Fruit fly (Drosophila melanogaster) whole organism, wandering third instar larva: Measurements from ENCODE around the gene solo.

Experiments
- Abd-B ChIP-seq: fragments of >200 bp; optimal IDR thresholded peaks from 2 replicates; lab custom pipeline; 2017; ENCODE audit warnings: missing biosample characterization, missing genetic modification characterization
- CG32264 ChIP-seq: fragments of 200-800 bp; sonication (Bioruptor generic); optimal IDR thresholded peaks from 2 replicates; lab custom pipeline; 2016; ENCODE audit warnings: missing biosample characterization, missing genetic modification characterization
- CG9705 ChIP-seq: fragments of 200-800 bp; sonication (Bioruptor generic); optimal IDR thresholded peaks from 2 replicates; lab custom pipeline; 2018; ENCODE audit warnings: missing biosample characterization, mild to moderate bottlenecking, missing genetic modification characterization
- CrebA ChIP-seq: fragments of 200-800 bp; sonication (Bioruptor generic); optimal IDR thresholded peaks from 2 replicates; lab custom pipeline; 2016; ENCODE audit warnings: missing biosample characterization, mild to moderate bottlenecking, missing genetic modification characterization, borderline replicate concordance
- Dfd ChIP-seq: fragments of >200 bp; optimal IDR thresholded peaks from 2 replicates; lab custom pipeline; 2017; ENCODE audit warnings: missing biosample characterization, missing genetic modification characterization
- Dif ChIP-seq: fragments of 200-275, 200-300 bp; sonication (Bioruptor generic); optimal IDR thresholded peaks from 2 replicates; lab custom pipeline; 2018; ENCODE audit warnings: missing biosample characterization, missing genetic modification characterization; ENCODE audit not compliant: partially characterized antibody
- GATAd ChIP-seq: sonication (Bioruptor generic); optimal IDR thresholded peaks from 2 replicates; lab custom pipeline; 2016; ENCODE audit warnings: missing biosample characterization, missing genetic modification characterization
- HLH106 ChIP-seq: fragments of 200-800 bp; optimal IDR thresholded peaks from 3 replicates; lab custom pipeline; 2019; ENCODE audit warnings: missing biosample characterization, mild to moderate bottlenecking, missing genetic modification characterization, moderate library complexity
- Hnf4 ChIP-seq: fragments of 200-800 bp; sonication (Bioruptor generic); optimal IDR thresholded peaks from 2 replicates; lab custom pipeline; 2016; ENCODE audit warnings: missing biosample characterization, mild to moderate bottlenecking, missing genetic modification characterization
- Hr78 ChIP-seq: fragments of >200 bp; optimal IDR thresholded peaks from 2 replicates; lab custom pipeline; 2017; ENCODE audit warnings: missing biosample characterization, missing genetic modification characterization
- Hr83 ChIP-seq: fragments of 200-300 bp; sonication (Bioruptor generic); optimal IDR thresholded peaks from 2 replicates; lab custom pipeline; 2016; ENCODE audit warnings: missing biosample characterization, mild to moderate bottlenecking, missing genetic modification characterization, moderate library complexity; ENCODE audit not compliant: poor library complexity, severe bottlenecking
- Jra ChIP-seq: sonication (Bioruptor generic); optimal IDR thresholded peaks from 2 replicates; lab custom pipeline; 2016; ENCODE audit warnings: missing biosample characterization, missing genetic modification characterization
- Mio ChIP-seq: sonication (Bioruptor generic); optimal IDR thresholded peaks from 2 replicates; lab custom pipeline; 2016; ENCODE audit warnings: missing biosample characterization, missing genetic modification characterization
- Myc ChIP-seq: fragments of >200 bp; optimal IDR thresholded peaks from 2 replicates; lab custom pipeline; 2017
- N ChIP-seq: fragments of >200 bp; optimal IDR thresholded peaks from 2 replicates; lab custom pipeline; 2018; ENCODE audit warnings: missing biosample characterization, missing external identifiers, missing genetic modification characterization
- OdsH ChIP-seq: fragments of 200-800 bp; sonication (Bioruptor generic); optimal IDR thresholded peaks from 2 replicates; lab custom pipeline; 2016; ENCODE audit warnings: missing biosample characterization, mild to moderate bottlenecking, missing genetic modification characterization
- Rel ChIP-seq, 2 experiments: fragments of 200-800 bp; sonication (Bioruptor generic) in 1 of 2; optimal IDR thresholded peaks; 2 replicates in 1 of 2; 3 replicates in 1 of 2; lab custom pipeline; 2016 to 2019; ENCODE audit warnings: mild to moderate bottlenecking in 2 of 2, missing biosample characterization in 2 of 2, missing genetic modification characterization in 2 of 2, moderate library complexity in 1 of 2
- Sp1 ChIP-seq: fragments of 200-800 bp; sonication (Bioruptor generic); optimal IDR thresholded peaks from 3 replicates; lab custom pipeline; 2019; ENCODE audit warnings: missing biosample characterization, mild to moderate bottlenecking, missing genetic modification characterization, moderate library complexity
- Vsx2 ChIP-seq: fragments of 200-300, 225-300 bp; sonication (Bioruptor generic); optimal IDR thresholded peaks from 2 replicates; lab custom pipeline; 2018; ENCODE audit warnings: missing biosample characterization, missing genetic modification characterization; ENCODE audit not compliant: partially characterized antibody
- br ChIP-seq: fragments of 200-800 bp; sonication (Bioruptor generic); optimal IDR thresholded peaks from 2 replicates; lab custom pipeline; 2016; ENCODE audit warnings: missing biosample characterization, missing genetic modification characterization
- brk ChIP-seq: fragments of 200-800 bp; sonication (Bioruptor generic); optimal IDR thresholded peaks from 2 replicates; lab custom pipeline; 2016; ENCODE audit warnings: missing biosample characterization, mild to moderate bottlenecking, missing genetic modification characterization
- dl ChIP-seq, 2 experiments: fragments of 175-275, 200-275 bp in 1 of 2; fragments of 200-275 bp in 1 of 2; sonication (Bioruptor generic); optimal IDR thresholded peaks; lab custom pipeline; 2018; ENCODE audit warnings: mild to moderate bottlenecking in 2 of 2, missing biosample characterization in 2 of 2, missing genetic modification characterization in 2 of 2, moderate library complexity in 2 of 2; ENCODE audit not compliant: partially characterized antibody in 2 of 2, insufficient read depth in 1 of 2
- dmrt93B ChIP-seq: fragments of 200-800 bp; sonication (Bioruptor generic); optimal IDR thresholded peaks from 2 replicates; lab custom pipeline; 2018; ENCODE audit warnings: missing biosample characterization, mild to moderate bottlenecking, missing genetic modification characterization
- dsf ChIP-seq: sonication (Bioruptor generic); optimal IDR thresholded peaks from 2 replicates; lab custom pipeline; 2016; ENCODE audit warnings: missing biosample characterization, missing genetic modification characterization, borderline replicate concordance
- ey ChIP-seq: fragments of 200-800 bp; sonication (Bioruptor generic); optimal IDR thresholded peaks from 2 replicates; lab custom pipeline; 2016; ENCODE audit warnings: missing biosample characterization, missing genetic modification characterization
- foxo ChIP-seq, 2 experiments: fragments of 200-800 bp; sonication (Bioruptor generic); optimal IDR thresholded peaks; 2 replicates in 1 of 2; 3 replicates in 1 of 2; lab custom pipeline; 2016 to 2017; ENCODE audit warnings: missing biosample characterization in 2 of 2, missing genetic modification characterization in 2 of 2
- fru ChIP-seq: fragments of 200-800 bp; sonication (Bioruptor generic); optimal IDR thresholded peaks from 3 replicates; lab custom pipeline; 2016; ENCODE audit warnings: missing biosample characterization, mild to moderate bottlenecking, missing genetic modification characterization
- h ChIP-seq: fragments of 200-800 bp; sonication (Bioruptor generic); optimal IDR thresholded peaks from 3 replicates; lab custom pipeline; 2016; ENCODE audit warnings: missing biosample characterization, mild to moderate bottlenecking, missing genetic modification characterization
- jim ChIP-seq: fragments of 175-275, 200-325 bp; sonication (Bioruptor generic); optimal IDR thresholded peaks from 2 replicates; lab custom pipeline; 2016; ENCODE audit warnings: missing biosample characterization, mild to moderate bottlenecking, missing genetic modification characterization
- lola ChIP-seq: fragments of >200 bp; optimal IDR thresholded peaks from 2 replicates; lab custom pipeline; 2017; ENCODE audit warnings: missing biosample characterization, missing genetic modification characterization
- pan ChIP-seq: fragments of >200 bp; optimal IDR thresholded peaks from 2 replicates; lab custom pipeline; 2017
- psq ChIP-seq: fragments of 200-800 bp; sonication (Bioruptor generic); optimal IDR thresholded peaks from 3 replicates; lab custom pipeline; 2017; ENCODE audit warnings: missing biosample characterization, mild to moderate bottlenecking, missing genetic modification characterization, moderate library complexity
- rgr ChIP-seq: fragments of 200-800 bp; sonication (Bioruptor generic); optimal IDR thresholded peaks from 3 replicates; lab custom pipeline; 2016; ENCODE audit warnings: missing biosample characterization, mild to moderate bottlenecking, missing genetic modification characterization
- sage ChIP-seq: fragments of 200-800 bp; sonication (Bioruptor generic); optimal IDR thresholded peaks from 2 replicates; lab custom pipeline; 2016; ENCODE audit warnings: missing biosample characterization, mild to moderate bottlenecking, missing genetic modification characterization
- sv ChIP-seq: fragments of 200-800 bp; sonication (Bioruptor generic); optimal IDR thresholded peaks from 3 replicates; lab custom pipeline; 2016; ENCODE audit warnings: missing biosample characterization, missing genetic modification characterization
- tai ChIP-seq: sonication (Bioruptor generic); optimal IDR thresholded peaks from 2 replicates; lab custom pipeline; 2016; ENCODE audit warnings: missing biosample characterization, missing genetic modification characterization
- usp ChIP-seq: fragments of >200 bp; optimal IDR thresholded peaks from 2 replicates; lab custom pipeline; 2017; ENCODE audit warnings: missing biosample characterization, missing genetic modification characterization
- woc ChIP-seq: sonication (Bioruptor generic); optimal IDR thresholded peaks from 2 replicates; lab custom pipeline; 2016; ENCODE audit warnings: missing biosample characterization, mild to moderate bottlenecking, missing genetic modification characterization

solo gene

dm6 chr2L:15031650-15032049 lies 29.8 kb upstream of the solo start, which contains the start of gene CG31832:
Gene CG31832, minus strand, starts transcription at chr2L:15031750.
- TF ChIP-seq sage (no peak), h (GFP tag; lab: Kevin White, UChicago) (no peak), pan (lab: Kevin White, UChicago) (no peak), dsf (GFP tag; lab: Kevin White, UChicago) (no peak), foxo (GFP tag; optimal IDR thresholded peaks at IDR 0.05; lab: Kevin White, UChicago) (no peak)

- TF ChIP-seq Sp1 (GFP tag; lab: Kevin White, UChicago) = no peak
- no peak for TF ChIP-seq CrebA (GFP tag; lab: Kevin White, UChicago)
- TF ChIP-seq Jra = no peak
- no peak for TF ChIP-seq foxo (GFP tag; optimal IDR thresholded peaks at IDR 0.05; lab: Kevin White, UChicago)
- TF ChIP-seq Dif (GFP tag; lab: Kevin White, UChicago) = no peak
- no peak for TF ChIP-seq Hr78 (GFP tag; lab: Kevin White, UChicago)
- no peak for TF ChIP-seq dmrt93B
- no peak for TF ChIP-seq dsf (GFP tag; lab: Kevin White, UChicago)
- no peak for TF ChIP-seq ey
- no peak for TF ChIP-seq OdsH (GFP tag; lab: Kevin White, UChicago)
Observed at dm6 chr2L:15035366-15035765, 26.1 kb upstream of the solo start, which contains the start of gene yellow-c. Gene yellow-c, plus strand, starts transcription at chr2L:15035394.

- no peak for TF ChIP-seq jim (GFP tag; lab: Kevin White, UChicago)
- no peak for TF ChIP-seq lola
- no peak for TF ChIP-seq ey
- no peak for TF ChIP-seq sage
- no peak for TF ChIP-seq brk (GFP tag; lab: Kevin White, UChicago)
- TF ChIP-seq N (GFP tag; lab: Kevin White, UChicago) = no peak
- no peak for TF ChIP-seq Jra
Observed at dm6 chr2L:15038339-15039308, 22.8 kb upstream of the solo start, which contains the start of gene CIAPIN1. Gene CIAPIN1, minus strand, starts transcription at chr2L:15038861.

dm6 chr2L:15039309-15039772 lies 22.1 kb upstream of the solo start:
- no peak for TF ChIP-seq Hnf4
- TF ChIP-seq tai (GFP tag; lab: Kevin White, UChicago) = no peak
- TF ChIP-seq usp (GFP tag; lab: Kevin White, UChicago) = no peak
- TF ChIP-seq HLH106 (tag; lab: Kevin White, UChicago) = no peak
- no peak for TF ChIP-seq jim (GFP tag; lab: Kevin White, UChicago)
- peak; percentile 25 for TF ChIP-seq sage
- peak; percentile 46 for TF ChIP-seq CG9705 (GFP tag; lab: Kevin White, UChicago)
- TF ChIP-seq Dif (GFP tag; lab: Kevin White, UChicago) = no peak
- no peak for TF ChIP-seq brk (GFP tag; lab: Kevin White, UChicago)
- TF ChIP-seq OdsH (GFP tag; lab: Kevin White, UChicago) = no peak
- TF ChIP-seq sv (GFP tag; lab: Kevin White, UChicago) = no peak
- TF ChIP-seq rgr (GFP tag; lab: Kevin White, UChicago) = no peak
- no peak for TF ChIP-seq pan (lab: Kevin White, UChicago)
- TF ChIP-seq dsf (GFP tag; lab: Kevin White, UChicago) = peak; percentile 22
- peak; percentile 5 for TF ChIP-seq ey
- TF ChIP-seq br (GFP tag; lab: Kevin White, UChicago) = peak; percentile 36
- TF ChIP-seq Jra = peak; percentile 22
- TF ChIP-seq Abd-B (GFP tag; lab: Kevin White, UChicago) = no peak
- TF ChIP-seq Myc = peak; percentile 90
- no peak for TF ChIP-seq GATAd (GFP tag; lab: Kevin White, UChicago)
- no peak for TF ChIP-seq dmrt93B
- peak; percentile 48 for TF ChIP-seq h (GFP tag; lab: Kevin White, UChicago)
- TF ChIP-seq Hr83 (GFP tag; lab: Kevin White, UChicago) = peak; percentile 77
- no peak for TF ChIP-seq Mio (GFP tag; lab: Kevin White, UChicago)
- TF ChIP-seq CrebA (GFP tag; lab: Kevin White, UChicago) = no peak
- no peak for TF ChIP-seq N (GFP tag; lab: Kevin White, UChicago)
- no peak for TF ChIP-seq Vsx2 (GFP tag; lab: Kevin White, UChicago)
- no peak for TF ChIP-seq CG32264 (GFP tag; lab: Kevin White, UChicago)
- no peak for TF ChIP-seq Rel (GFP tag; optimal IDR thresholded peaks at IDR 0.05; lab: Kevin White, UChicago)
- no peak for TF ChIP-seq Rel (tag; optimal IDR thresholded peaks at IDR 0.05; lab: Kevin White, UChicago)
- peak; percentile 6 for TF ChIP-seq psq (GFP tag; lab: Kevin White, UChicago)
- TF ChIP-seq woc = peak; percentile 88
- TF ChIP-seq Dfd (GFP tag; lab: Kevin White, UChicago) = no peak
- no peak for TF ChIP-seq foxo (GFP tag; optimal IDR thresholded peaks at IDR 0.05; lab: Kevin White, UChicago)
- no peak for TF ChIP-seq Hr78 (GFP tag; lab: Kevin White, UChicago)
- no peak for TF ChIP-seq Sp1 (GFP tag; lab: Kevin White, UChicago)
- TF ChIP-seq dl (GFP tag; optimal IDR thresholded peaks at IDR 0.05; lab: Kevin White, UChicago; ENCODE audit: insufficient read depth in 1 of 2, partially characterized antibody in 2 of 2) = no peak
- no peak for TF ChIP-seq lola
- TF ChIP-seq fru (GFP tag; lab: Kevin White, UChicago) = no peak
